Fruit fly (Drosophila melanogaster): ENCODE results near the gene Tlk.
A peak's percentile ranks its signal among the peaks of the same experiment; 100 is the strongest.

The Tlk gene

dm6 chrX:3679921-3680702 is 39.7 kb upstream of the Tlk start:
- TF ChIP-seq pad (GFP tag; optimal IDR thresholded peaks at IDR 0.05) = peak; percentile 41
- no peak for TF ChIP-seq Hr96 (GFP tag; optimal IDR thresholded peaks at IDR 0.05)
- peak; percentile 4 for TF ChIP-seq bab1 (GFP tag; optimal IDR thresholded peaks at IDR 0.05)
- peak; percentile 80 for TF ChIP-seq kay (GFP tag; ENCODE audit: borderline replicate concordance)
- peak; percentile 54 for TF ChIP-seq ovo (GFP tag; optimal IDR thresholded peaks at IDR 0.05)
- peak; percentile 86 for TF ChIP-seq tj (GFP tag; optimal IDR thresholded peaks at IDR 0.05)

dm6 chrX:3680703-3681270 is 39.0 kb upstream of the Tlk start:
- TF ChIP-seq cnc (optimal IDR thresholded peaks at IDR 0.05) (no peak), CG14711 (tag; optimal IDR thresholded peaks at IDR 0.05) (peak; percentile 21), CG12768 (GFP tag; optimal IDR thresholded peaks at IDR 0.05) (no peak), Mnt (GFP tag; optimal IDR thresholded peaks at IDR 0.05) (no peak), Hr96 (GFP tag; optimal IDR thresholded peaks at IDR 0.05) (peak; percentile 28), ovo (GFP tag; optimal IDR thresholded peaks at IDR 0.05) (no peak), CG33017 (tag; optimal IDR thresholded peaks at IDR 0.05) (no peak), bab1 (GFP tag; optimal IDR thresholded peaks at IDR 0.05) (peak; percentile 48), CG7045 (GFP tag; optimal IDR thresholded peaks at IDR 0.05) (no peak), CG11617 (GFP tag; optimal IDR thresholded peaks at IDR 0.05) (peak; percentile 36)

dm6 chrX:3681729-3682482 is 37.9 kb upstream of the Tlk start:
- TF ChIP-seq toe (GFP tag; optimal IDR thresholded peaks at IDR 0.05) (peak; percentile 23), Hr96 (GFP tag; optimal IDR thresholded peaks at IDR 0.05) (peak; percentile 62), tj (GFP tag; optimal IDR thresholded peaks at IDR 0.05) (peak; percentile 61), CG1620 (GFP tag; optimal IDR thresholded peaks at IDR 0.05) (peak; percentile 2), bab1 (GFP tag; optimal IDR thresholded peaks at IDR 0.05) (peak; percentile 84), cnc (optimal IDR thresholded peaks at IDR 0.05) (no peak), CG5204 (GFP tag; optimal IDR thresholded peaks at IDR 0.05) (peak; percentile 48), CG11617 (GFP tag; optimal IDR thresholded peaks at IDR 0.05) (peak; percentile 80), kay (GFP tag; ENCODE audit: borderline replicate concordance) (no peak), pad (GFP tag; optimal IDR thresholded peaks at IDR 0.05) (peak; percentile 59), CG14711 (tag; optimal IDR thresholded peaks at IDR 0.05) (peak; percentile 80), Clk (GFP tag; optimal IDR thresholded peaks at IDR 0.05) (no peak), Mnt (GFP tag; optimal IDR thresholded peaks at IDR 0.05) (peak; percentile 87), Crg-1 (GFP tag; optimal IDR thresholded peaks at IDR 0.05) (peak; percentile 53), CG12768 (GFP tag; optimal IDR thresholded peaks at IDR 0.05) (peak; percentile 72), CG7101 (tag; optimal IDR thresholded peaks at IDR 0.05) (peak; percentile 86), CG33017 (tag; optimal IDR thresholded peaks at IDR 0.05) (peak; percentile 64), ovo (GFP tag; optimal IDR thresholded peaks at IDR 0.05) (peak; percentile 28), cic (GFP tag; optimal IDR thresholded peaks at IDR 0.05) (peak; percentile 66), CG7045 (GFP tag; optimal IDR thresholded peaks at IDR 0.05) (peak; percentile 52)

dm6 chrX:3682483-3682813 is 37.4 kb upstream of the Tlk start:
- TF ChIP-seq tj (GFP tag; optimal IDR thresholded peaks at IDR 0.05) = peak; percentile 25
- no peak for TF ChIP-seq CG5204 (GFP tag; optimal IDR thresholded peaks at IDR 0.05)
- TF ChIP-seq CG7101 (tag; optimal IDR thresholded peaks at IDR 0.05) = no peak
- TF ChIP-seq Mnt (GFP tag; optimal IDR thresholded peaks at IDR 0.05) = no peak
- no peak for TF ChIP-seq bab1 (GFP tag; optimal IDR thresholded peaks at IDR 0.05)
- peak; percentile 22 for TF ChIP-seq CG12768 (GFP tag; optimal IDR thresholded peaks at IDR 0.05)
- no peak for TF ChIP-seq toe (GFP tag; optimal IDR thresholded peaks at IDR 0.05)
- TF ChIP-seq kay (GFP tag; ENCODE audit: borderline replicate concordance) = peak; percentile 79
- no peak for TF ChIP-seq CG7045 (GFP tag; optimal IDR thresholded peaks at IDR 0.05)
- no peak for TF ChIP-seq cnc (optimal IDR thresholded peaks at IDR 0.05)
- no peak for TF ChIP-seq Clk (GFP tag; optimal IDR thresholded peaks at IDR 0.05)
- no peak for TF ChIP-seq CG33017 (tag; optimal IDR thresholded peaks at IDR 0.05)

- TF ChIP-seq cnc (optimal IDR thresholded peaks at IDR 0.05) = no peak
Observed at dm6 chrX:3684809-3685533, 34.8 kb upstream of the Tlk start.

- no peak for TF ChIP-seq Clk (GFP tag; optimal IDR thresholded peaks at IDR 0.05)
- TF ChIP-seq CG14711 (tag; optimal IDR thresholded peaks at IDR 0.05) = no peak
- TF ChIP-seq Crg-1 (GFP tag; optimal IDR thresholded peaks at IDR 0.05) = no peak
- TF ChIP-seq kay (GFP tag; ENCODE audit: borderline replicate concordance) = no peak
- TF ChIP-seq toe (GFP tag; optimal IDR thresholded peaks at IDR 0.05) = no peak
- TF ChIP-seq CG33017 (tag; optimal IDR thresholded peaks at IDR 0.05) = no peak
- TF ChIP-seq CG1620 (GFP tag; optimal IDR thresholded peaks at IDR 0.05) = no peak
- no peak for TF ChIP-seq CG5204 (GFP tag; optimal IDR thresholded peaks at IDR 0.05)
- no peak for TF ChIP-seq CG7101 (tag; optimal IDR thresholded peaks at IDR 0.05)
- peak; percentile 42 for TF ChIP-seq tj (GFP tag; optimal IDR thresholded peaks at IDR 0.05)
- TF ChIP-seq CG12768 (GFP tag; optimal IDR thresholded peaks at IDR 0.05) = no peak
- TF ChIP-seq Mnt (GFP tag; optimal IDR thresholded peaks at IDR 0.05) = no peak
- peak; percentile 45 for TF ChIP-seq pad (GFP tag; optimal IDR thresholded peaks at IDR 0.05)
- no peak for TF ChIP-seq bab1 (GFP tag; optimal IDR thresholded peaks at IDR 0.05)
- TF ChIP-seq ovo (GFP tag; optimal IDR thresholded peaks at IDR 0.05) = no peak
- TF ChIP-seq cic (GFP tag; optimal IDR thresholded peaks at IDR 0.05) = no peak
- TF ChIP-seq CG7045 (GFP tag; optimal IDR thresholded peaks at IDR 0.05) = no peak
Observed at dm6 chrX:3685534-3685922, 34.3 kb upstream of the Tlk start.
